Fruit fly (Drosophila melanogaster) whole organism, embryonic: ENCODE results near the gene RpS2.
A peak's percentile ranks its signal among the peaks of the same experiment; 100 is the strongest.

ENCODE experiments used
- Atf6 ChIP-seq: fragments of 200-800 bp; sonication (Bioruptor generic); IDR thresholded peaks from 2 replicates; pipeline ENCODE4 v1.3.6; 2022; ENCODE audit warnings: missing biosample characterization, missing genetic modification characterization
- CG10543 ChIP-seq: fragments of 200-800 bp; sonication (Bioruptor generic); optimal IDR thresholded peaks from 3 replicates; lab custom pipeline; 2017; ENCODE audit warnings: missing biosample characterization, mild to moderate bottlenecking, missing genetic modification characterization, moderate library complexity
- CG11093 ChIP-seq: fragments of 200-800 bp; sonication (Bioruptor generic); IDR thresholded peaks from 3 replicates; pipeline ENCODE4 v1.3.6; 2022; ENCODE audit warnings: missing biosample characterization, missing genetic modification characterization
- CG15073 ChIP-seq: fragments of 200-800 bp; sonication (Bioruptor generic); optimal IDR thresholded peaks from 2 replicates; lab custom pipeline; 2016; ENCODE audit warnings: missing biosample characterization, missing genetic modification characterization
- CG17568 ChIP-seq: fragments of 200-800 bp; sonication (Bioruptor generic); optimal IDR thresholded peaks from 2 replicates; lab custom pipeline; 2018; ENCODE audit warnings: missing biosample characterization, mild to moderate bottlenecking, missing genetic modification characterization, moderate library complexity
- CG17912 ChIP-seq: fragments of 200-800 bp; sonication (Bioruptor generic); optimal IDR thresholded peaks from 2 replicates; lab custom pipeline; 2018; ENCODE audit warnings: missing biosample characterization, mild to moderate bottlenecking, missing genetic modification characterization
- CG18599 ChIP-seq: fragments of 200-800 bp; sonication (Bioruptor generic); optimal IDR thresholded peaks from 3 replicates; lab custom pipeline; 2017; ENCODE audit warnings: missing biosample characterization, missing genetic modification characterization, mild to moderate bottlenecking, moderate library complexity, missing genetic modification reagents
- CG18764 ChIP-seq: fragments of 200-800 bp; sonication (Bioruptor generic); optimal IDR thresholded peaks from 3 replicates; lab custom pipeline; 2016; ENCODE audit warnings: missing biosample characterization, missing genetic modification characterization
- CG2116 ChIP-seq: fragments of 200-800 bp; sonication (Bioruptor generic); optimal IDR thresholded peaks from 3 replicates; lab custom pipeline; 2018; ENCODE audit warnings: missing biosample characterization, mild to moderate bottlenecking, missing genetic modification characterization
- CG2678 ChIP-seq: fragments of 200-800 bp; sonication (Bioruptor generic); optimal IDR thresholded peaks from 3 replicates; lab custom pipeline; 2019; ENCODE audit warnings: missing biosample characterization, mild to moderate bottlenecking, missing genetic modification characterization, moderate library complexity
- CG30431 ChIP-seq: fragments of 200-800 bp; sonication (Bioruptor generic); optimal IDR thresholded peaks from 2 replicates; lab custom pipeline; 2017; ENCODE audit warnings: missing biosample characterization, missing genetic modification characterization
- CG31441 ChIP-seq: fragments of 200-800 bp; sonication (Bioruptor generic); IDR thresholded peaks from 2 replicates; pipeline ENCODE4 v1.3.6; 2022; ENCODE audit warnings: missing biosample characterization, missing genetic modification characterization
- CG4282 ChIP-seq: fragments of 200-800 bp; sonication (Bioruptor generic); optimal IDR thresholded peaks from 2 replicates; lab custom pipeline; 2016; ENCODE audit warnings: missing biosample characterization, missing genetic modification characterization
- CG4360 ChIP-seq: fragments of 200-800 bp; sonication (Bioruptor generic); IDR thresholded peaks from 2 replicates; pipeline ENCODE4 v1.3.6; 2022; ENCODE audit warnings: missing biosample characterization, missing genetic modification characterization
- CG6854 ChIP-seq: fragments of 200-800 bp; sonication (Bioruptor generic); optimal IDR thresholded peaks from 3 replicates; lab custom pipeline; 2017; ENCODE audit warnings: missing biosample characterization, mild to moderate bottlenecking, missing genetic modification characterization
- CG7372 ChIP-seq: fragments of 200-800 bp; sonication (Bioruptor generic); IDR thresholded peaks from 2 replicates; pipeline ENCODE4 v1.3.6; 2022; ENCODE audit warnings: missing biosample characterization, missing genetic modification characterization
- CG8281 ChIP-seq: fragments of 200-800 bp; sonication (Bioruptor generic); optimal IDR thresholded peaks from 2 replicates; lab custom pipeline; 2018; ENCODE audit warnings: missing biosample characterization, mild to moderate bottlenecking, missing genetic modification characterization, moderate library complexity
- CG8359 ChIP-seq: fragments of 200-800 bp; sonication (Bioruptor generic); optimal IDR thresholded peaks from 2 replicates; lab custom pipeline; 2017; ENCODE audit warnings: missing biosample characterization, mild to moderate bottlenecking, missing genetic modification characterization, borderline replicate concordance
- CG8924 ChIP-seq: fragments of 200-800 bp; optimal IDR thresholded peaks from 3 replicates; lab custom pipeline; 2019; ENCODE audit warnings: missing biosample characterization, mild to moderate bottlenecking, missing genetic modification characterization, moderate library complexity
- Elba2 ChIP-seq: fragments of 200-800 bp; sonication (Bioruptor generic); optimal IDR thresholded peaks from 3 replicates; lab custom pipeline; 2016; ENCODE audit warnings: missing biosample characterization, missing genetic modification characterization
- Ets97D ChIP-seq: fragments of 200-800 bp; sonication (Bioruptor generic); optimal IDR thresholded peaks from 3 replicates; lab custom pipeline; 2016; ENCODE audit warnings: missing biosample characterization, missing genetic modification characterization
- Fer1 ChIP-seq: fragments of 200-800 bp; sonication (Bioruptor generic); optimal IDR thresholded peaks from 2 replicates; lab custom pipeline; 2017; ENCODE audit warnings: missing biosample characterization, mild to moderate bottlenecking, missing genetic modification characterization
- Fer3 ChIP-seq: fragments of 200-800 bp; sonication (Bioruptor generic); optimal IDR thresholded peaks from 2 replicates; lab custom pipeline; 2018; ENCODE audit warnings: missing biosample characterization, mild to moderate bottlenecking, missing genetic modification characterization, moderate library complexity
- Hmr ChIP-seq: fragments of 200-800 bp; sonication (Bioruptor generic); optimal IDR thresholded peaks from 3 replicates; lab custom pipeline; 2017; ENCODE audit warnings: mild to moderate bottlenecking, missing biosample characterization, missing genetic modification reagents, missing genetic modification characterization
- Hr3 ChIP-seq: fragments of 200-800 bp; sonication (Bioruptor generic); optimal IDR thresholded peaks from 3 replicates; lab custom pipeline; 2016; ENCODE audit warnings: missing biosample characterization, missing genetic modification characterization
- Lim3 ChIP-seq: fragments of 200-800 bp; sonication (Bioruptor generic); IDR thresholded peaks from 2 replicates; pipeline ENCODE4 v1.3.6; 2022; ENCODE audit warnings: missing biosample characterization, missing genetic modification characterization
- NC2β ChIP-seq: fragments of 200-800 bp; sonication (Bioruptor generic); optimal IDR thresholded peaks from 2 replicates; lab custom pipeline; 2016; ENCODE audit warnings: missing biosample characterization, missing genetic modification characterization
- Nf-YB ChIP-seq: fragments of 200-800 bp; sonication (Bioruptor generic); optimal IDR thresholded peaks from 3 replicates; lab custom pipeline; 2019; ENCODE audit warnings: missing biosample characterization, mild to moderate bottlenecking, missing genetic modification characterization, moderate library complexity
- Oaz ChIP-seq: fragments of 200-800 bp; sonication (Bioruptor generic); IDR thresholded peaks from 2 replicates; pipeline ENCODE4 v1.3.6; 2022; ENCODE audit warnings: missing biosample characterization, missing genetic modification characterization
- Side ChIP-seq: fragments of 200-800 bp; sonication (Bioruptor generic); optimal IDR thresholded peaks from 2 replicates; lab custom pipeline; 2016; ENCODE audit warnings: missing biosample characterization, missing genetic modification characterization
- Sry-δ ChIP-seq: fragments of 200-800 bp; sonication (Bioruptor generic); optimal IDR thresholded peaks from 2 replicates; lab custom pipeline; 2016; ENCODE audit warnings: missing biosample characterization, missing genetic modification characterization
- bab2 ChIP-seq: fragments of 200-800 bp; sonication (Bioruptor generic); optimal IDR thresholded peaks from 2 replicates; lab custom pipeline; 2016; ENCODE audit warnings: missing biosample characterization, missing genetic modification characterization
- cato ChIP-seq: fragments of 200-800 bp; sonication (Bioruptor generic); optimal IDR thresholded peaks from 2 replicates; lab custom pipeline; 2016; ENCODE audit warnings: missing biosample characterization, missing genetic modification characterization, borderline replicate concordance
- caup ChIP-seq: fragments of 200-800 bp; sonication (Bioruptor generic); optimal IDR thresholded peaks from 3 replicates; lab custom pipeline; 2017; ENCODE audit warnings: missing biosample characterization, mild to moderate bottlenecking, missing genetic modification characterization, moderate library complexity; ENCODE audit not compliant: severe bottlenecking
- ci ChIP-seq: fragments of 200-800 bp; sonication (Bioruptor generic); IDR thresholded peaks from 3 replicates; pipeline ENCODE4 v1.3.6; 2022; ENCODE audit warnings: missing biosample characterization, missing genetic modification characterization
- crol ChIP-seq: fragments of 200-800 bp; sonication (Bioruptor generic); IDR thresholded peaks from 2 replicates; pipeline ENCODE4 v1.3.6; 2022; ENCODE audit warnings: missing biosample characterization, missing genetic modification characterization
- danr ChIP-seq: fragments of 200-800 bp; sonication (Bioruptor generic); IDR thresholded peaks from 2 replicates; pipeline ENCODE4 v1.3.6; 2022; ENCODE audit warnings: missing biosample characterization, missing genetic modification characterization
- dati ChIP-seq: fragments of 200-800 bp; sonication (Bioruptor generic); IDR thresholded peaks from 2 replicates; pipeline ENCODE4 v1.3.6; 2022; ENCODE audit warnings: missing biosample characterization, missing genetic modification characterization
- dpn ChIP-seq, 2 experiments: fragments of 200-800 bp; sonication (Bioruptor generic); optimal IDR thresholded peaks; 3 replicates each; lab custom pipeline; 2016; ENCODE audit warnings: missing biosample characterization in 2 of 2, missing genetic modification characterization in 2 of 2
- gsb ChIP-seq: fragments of 200-800 bp; sonication (Bioruptor generic); IDR thresholded peaks from 2 replicates; pipeline ENCODE4 v1.3.6; 2022; ENCODE audit warnings: missing biosample characterization, missing genetic modification characterization
- gt ChIP-seq: fragments of 200-800 bp; sonication (Bioruptor generic); IDR thresholded peaks from 2 replicates; pipeline ENCODE4 v1.3.6; 2022; ENCODE audit warnings: missing biosample characterization, missing genetic modification characterization
- kah ChIP-seq: fragments of 200-800 bp; sonication (Bioruptor generic); optimal IDR thresholded peaks from 2 replicates; lab custom pipeline; 2018; ENCODE audit warnings: missing biosample characterization, mild to moderate bottlenecking, missing genetic modification characterization
- kay ChIP-seq: fragments of 200-800 bp; sonication (Bioruptor generic); optimal IDR thresholded peaks from 2 replicates; lab custom pipeline; 2016; ENCODE audit warnings: missing biosample characterization, missing genetic modification characterization
- lmd ChIP-seq: fragments of 200-800 bp; sonication (Bioruptor generic); IDR thresholded peaks from 2 replicates; pipeline ENCODE4 v1.3.6; 2022; ENCODE audit warnings: missing biosample characterization, missing genetic modification characterization
- nerfin-1 ChIP-seq: fragments of 200-800 bp; sonication (Bioruptor generic); optimal IDR thresholded peaks from 3 replicates; lab custom pipeline; 2019; ENCODE audit warnings: missing biosample characterization, mild to moderate bottlenecking, missing genetic modification characterization, moderate library complexity
- onecut ChIP-seq: fragments of 200-800 bp; sonication (Bioruptor generic); IDR thresholded peaks from 2 replicates; pipeline ENCODE4 v1.3.6; 2022; ENCODE audit warnings: missing biosample characterization, missing genetic modification characterization
- ro ChIP-seq: fragments of 200-800 bp; sonication (Bioruptor generic); IDR thresholded peaks from 2 replicates; pipeline ENCODE4 v1.3.6; 2022; ENCODE audit warnings: missing biosample characterization, missing genetic modification characterization
- scrt ChIP-seq: fragments of 200-800 bp; sonication (Bioruptor generic); optimal IDR thresholded peaks from 2 replicates; lab custom pipeline; 2018; ENCODE audit warnings: missing biosample characterization, mild to moderate bottlenecking, missing genetic modification characterization, moderate library complexity
- sd ChIP-seq: fragments of 200-800 bp; sonication (Bioruptor generic); optimal IDR thresholded peaks from 3 replicates; lab custom pipeline; 2018; ENCODE audit warnings: missing biosample characterization, mild to moderate bottlenecking, missing genetic modification characterization, moderate library complexity
- sens ChIP-seq: fragments of 200-800 bp; sonication (Bioruptor generic); peaks from one replicate; lab custom pipeline; 2016; ENCODE audit warnings: missing biosample characterization, missing genetic modification characterization
- tap ChIP-seq: fragments of 200-800 bp; optimal IDR thresholded peaks from 3 replicates; lab custom pipeline; 2019; ENCODE audit warnings: missing biosample characterization, mild to moderate bottlenecking, missing genetic modification characterization, moderate library complexity
- zfh1 ChIP-seq: fragments of 200-800 bp; sonication (Bioruptor generic); IDR thresholded peaks from 3 replicates; pipeline ENCODE4 v1.3.6; 2022; ENCODE audit warnings: missing biosample characterization, missing genetic modification characterization

The RpS2 gene

dm6 chr2L:9943521-9943920 lies 46.2 kb upstream of the RpS2 start (continued):
- TF ChIP-seq Lim3 (GFP tag; lab: Robert Waterston, UW) (no peak), Oaz (no peak), CG2116 (GFP tag; lab: Kevin White, UChicago) (no peak), bab2 (no peak), Ets97D (no peak), CG17912 (GFP tag; lab: Kevin White, UChicago) (no peak), Hmr (GFP tag; lab: Kevin White, UChicago) (peak; percentile 34), CG8924 (no peak), zfh1 (no peak), dpn (GFP tag; optimal IDR thresholded peaks at IDR 0.05; lab: Kevin White, UChicago) (no peak), CG18764 (GFP tag; lab: Kevin White, UChicago) (no peak), CG11093 (GFP tag; lab: Robert Waterston, UW) (0 out of 3 replicates have a peak, but pooled peaks have one; percentile 14), CG17568 (GFP tag; lab: Kevin White, UChicago) (no peak), CG6854 (GFP tag; lab: Kevin White, UChicago) (no peak), danr (no peak), onecut (no peak), NC2β (GFP tag; lab: Kevin White, UChicago) (no peak), dati (GFP tag; lab: Robert Waterston, UW) (no peak), CG7372 (GFP tag; lab: Robert Waterston, UW) (no peak), CG10543 (GFP tag; lab: Kevin White, UChicago) (peak; percentile 52), kay (GFP tag; lab: Kevin White, UChicago) (peak; percentile 56), ro (no peak), caup (GFP tag; lab: Kevin White, UChicago) (peak; percentile 65), Fer3 (tag; lab: Kevin White, UChicago) (peak; percentile 48), Atf6 (GFP tag; lab: Robert Waterston, UW) (peak; percentile 62; the same call in 1 of the 2 replicates), Elba2 (GFP tag; lab: Kevin White, UChicago) (no peak), kah (GFP tag; lab: Kevin White, UChicago) (no peak), CG30431 (no peak), tap (tag; lab: Kevin White, UChicago) (no peak), Side (GFP tag; lab: Kevin White, UChicago) (no peak), Sry-δ (GFP tag; lab: Kevin White, UChicago) (no peak), gsb (no peak), cato (GFP tag; lab: Kevin White, UChicago) (no peak), CG8359 (GFP tag; lab: Kevin White, UChicago) (no peak), CG2678 (peak; percentile 42), nerfin-1 (no peak), CG18599 (GFP tag; lab: Kevin White, UChicago) (peak; percentile 67), scrt (GFP tag; lab: Kevin White, UChicago) (no peak), Fer1 (peak; percentile 32), sd (tag; lab: Kevin White, UChicago) (peak; percentile 92), CG31441 (GFP tag; lab: Robert Waterston, UW) (no peak), ci (GFP tag; lab: Robert Waterston, UW) (no peak), crol (GFP tag; lab: Robert Waterston, UW) (peak; percentile 35; the same call in 1 of the 2 replicates), CG4282 (no peak), lmd (GFP tag; lab: Robert Waterston, UW) (no peak), Nf-YB (no peak), sens (GFP tag; lab: Kevin White, UChicago) (no peak), CG4360 (GFP tag; lab: Robert Waterston, UW) (no peak), CG8281 (no peak), Hr3 (GFP tag; lab: Kevin White, UChicago) (no peak), gt (GFP tag; lab: Robert Waterston, UW) (no peak), CG15073 (GFP tag; lab: Kevin White, UChicago) (no peak)
